Worm (Caenorhabditis elegans): ENCODE data around the gene F08F8.11.
A peak's percentile ranks its signal among the peaks of the same experiment; 100 is the strongest.

F08F8.11 gene

ce11 chrIII:7365602-7366001, at the start of gene F08F8.11:
Gene F08F8.11, plus strand, starts transcription at chrIII:7365902.
- TF ChIP-seq nfya-1 (tag; optimal IDR thresholded peaks at IDR 0.05) (no peak), unc-86 (tag; optimal IDR thresholded peaks at IDR 0.05) (no peak), ceh-14 (tag; optimal IDR thresholded peaks at IDR 0.05) (no peak), lin-11 (tag; optimal IDR thresholded peaks at IDR 0.05) (no peak), fkh-6 (tag; optimal IDR thresholded peaks at IDR 0.05) (no peak), ceh-19 (GFP tag; optimal IDR thresholded peaks at IDR 0.05) (no peak), pax-1 (tag; optimal IDR thresholded peaks at IDR 0.05) (no peak), sox-2 (GFP tag; IDR thresholded peaks at IDR 0.05) (no peak), ceh-6 (GFP tag; optimal IDR thresholded peaks at IDR 0.05) (no peak), Y22D7AL.16 (tag; optimal IDR thresholded peaks at IDR 0.05) (no peak), odd-2 (tag; optimal IDR thresholded peaks at IDR 0.05) (no peak), T23F11.4 (GFP tag; optimal IDR thresholded peaks at IDR 0.05) (no peak), nhr-11 (tag; optimal IDR thresholded peaks at IDR 0.05) (no peak), npax-4 (tag; optimal IDR thresholded peaks at IDR 0.05) (no peak)

- TF ChIP-seq fax-1 (tag; optimal IDR thresholded peaks at IDR 0.05): no peak
- TF ChIP-seq ceh-19 (GFP tag; optimal IDR thresholded peaks at IDR 0.05): peak; percentile 33
- no peak for TF ChIP-seq sox-2 (GFP tag; IDR thresholded peaks at IDR 0.05)
- TF ChIP-seq Y22D7AL.16 (tag; optimal IDR thresholded peaks at IDR 0.05): no peak
- TF ChIP-seq pax-1 (tag; optimal IDR thresholded peaks at IDR 0.05): peak; percentile 14
Measured at ce11 chrIII:7317354-7317753, 48.3 kb upstream of the F08F8.11 start.

ce11 chrIII:7319390-7319789, 46.3 kb upstream of the F08F8.11 start, which contains the start of gene F56C9.8:
Gene F56C9.8, minus strand, starts transcription at chrIII:7319509.
- TF ChIP-seq sox-4 (tag; optimal IDR thresholded peaks at IDR 0.05) (no peak), unc-42 (tag; optimal IDR thresholded peaks at IDR 0.05) (no peak), lim-6 (tag; optimal IDR thresholded peaks at IDR 0.05) (no peak), eyg-1 (tag; optimal IDR thresholded peaks at IDR 0.05) (no peak), ref-2 (tag; optimal IDR thresholded peaks at IDR 0.05) (no peak), syd-9 (tag; optimal IDR thresholded peaks at IDR 0.05) (no peak), C38D4.7 (GFP tag; optimal IDR thresholded peaks at IDR 0.05) (no peak), ceh-9 (tag; optimal IDR thresholded peaks at IDR 0.05) (no peak), ceh-2 (tag; optimal IDR thresholded peaks at IDR 0.05) (no peak), ttx-3 (tag; optimal IDR thresholded peaks at IDR 0.05) (no peak), sdc-2 (tag; optimal IDR thresholded peaks at IDR 0.05) (no peak), fkh-6 (tag; optimal IDR thresholded peaks at IDR 0.05) (no peak), madf-2 (tag; optimal IDR thresholded peaks at IDR 0.05) (no peak), pax-1 (tag; optimal IDR thresholded peaks at IDR 0.05) (no peak), ceh-45 (GFP tag; IDR thresholded peaks at IDR 0.05) (no peak), T23F11.4 (GFP tag; optimal IDR thresholded peaks at IDR 0.05) (no peak)

- TF ChIP-seq ceh-2 (tag; optimal IDR thresholded peaks at IDR 0.05): no peak
Measured at ce11 chrIII:7322018-7322417, 43.7 kb upstream of the F08F8.11 start.

- no peak for TF ChIP-seq sdc-2 (tag; optimal IDR thresholded peaks at IDR 0.05)
- TF ChIP-seq F13H6.1 (tag; optimal IDR thresholded peaks at IDR 0.05): no peak
- TF ChIP-seq mec-3 (tag; optimal IDR thresholded peaks at IDR 0.05; ENCODE audit: borderline replicate concordance): no peak
- TF ChIP-seq ceh-45 (GFP tag; IDR thresholded peaks at IDR 0.05): no peak
- no peak for TF ChIP-seq K09A11.1 (tag; optimal IDR thresholded peaks at IDR 0.05; ENCODE audit: insufficient read depth)
- no peak for TF ChIP-seq tbx-7 (tag; optimal IDR thresholded peaks at IDR 0.05)
- no peak for TF ChIP-seq ceh-31 (tag; optimal IDR thresholded peaks at IDR 0.05)
- no peak for TF ChIP-seq nhr-232 (tag; optimal IDR thresholded peaks at IDR 0.05)
- TF ChIP-seq T23F11.4 (GFP tag; optimal IDR thresholded peaks at IDR 0.05): no peak
- TF ChIP-seq elt-4 (tag; optimal IDR thresholded peaks at IDR 0.05): no peak
- no peak for TF ChIP-seq unc-3 (GFP tag; conservative IDR thresholded peaks at IDR 0.05)
- no peak for TF ChIP-seq unc-3 (tag; optimal IDR thresholded peaks at IDR 0.05)
- no peak for TF ChIP-seq pag-3 (tag; optimal IDR thresholded peaks at IDR 0.05; ENCODE audit: borderline replicate concordance)
- no peak for TF ChIP-seq dve-1 (tag; optimal IDR thresholded peaks at IDR 0.05)
- no peak for TF ChIP-seq zip-5 (tag; optimal IDR thresholded peaks at IDR 0.05)
- TF ChIP-seq pros-1 (tag; optimal IDR thresholded peaks at IDR 0.05): no peak
- no peak for TF ChIP-seq ama-1 (optimal IDR thresholded peaks at IDR 0.05)
- TF ChIP-seq hlh-6 (tag; optimal IDR thresholded peaks at IDR 0.05): no peak
- TF ChIP-seq eyg-1 (tag; optimal IDR thresholded peaks at IDR 0.05): no peak
Measured at ce11 chrIII:7323331-7323730, 42.4 kb upstream of the F08F8.11 start.
